Fruit fly (Drosophila melanogaster): ENCODE measurements around the gene CG33995.

The CG33995 gene

dm6 chr2L:5092992-5093695 is 50.1 kb downstream of the CG33995 start, which contains the start of gene Pgant5 (continued):
- TF ChIP-seq CG15514 (GFP tag; optimal IDR thresholded peaks at IDR 0.05) (peak; percentile 26), Hr39 (optimal IDR thresholded peaks at IDR 0.05) (no peak), CG1024 (GFP tag; IDR thresholded peaks at IDR 0.05) (no peak), sc (optimal IDR thresholded peaks at IDR 0.05) (no peak), sc (GFP tag; optimal IDR thresholded peaks at IDR 0.05) (no peak), CG1602 (GFP tag; optimal IDR thresholded peaks at IDR 0.05) (no peak), az2 (GFP tag; optimal IDR thresholded peaks at IDR 0.05) (no peak), CrebB (tag; optimal IDR thresholded peaks at IDR 0.05) (peak; percentile 19), Aef1 (GFP tag; IDR thresholded peaks at IDR 0.05) (no peak), twi (tag; optimal IDR thresholded peaks at IDR 0.05) (peak; percentile 66), CG12744 (GFP tag; optimal IDR thresholded peaks at IDR 0.05) (no peak), CG2875 (GFP tag; optimal IDR thresholded peaks at IDR 0.05) (no peak), Hr78 (GFP tag; optimal IDR thresholded peaks at IDR 0.05) (peak in 1 of 2 experiments; percentile 24), Bteb2 (GFP tag; optimal IDR thresholded peaks at IDR 0.05) (no peak), her (GFP tag; optimal IDR thresholded peaks at IDR 0.05) (no peak), pho (GFP tag; optimal IDR thresholded peaks at IDR 0.05) (peak; percentile 24), Tbp (GFP tag; optimal IDR thresholded peaks at IDR 0.05) (peak; percentile 26), Hsf (GFP tag; optimal IDR thresholded peaks at IDR 0.05) (no peak), MBD-R2 (GFP tag; IDR thresholded peaks at IDR 0.05) (peak; percentile 24; the same call in 1 of the 2 replicates), Oli (tag; optimal IDR thresholded peaks at IDR 0.05) (no peak), CG10959 (GFP tag; IDR thresholded peaks at IDR 0.05) (no peak), E2f2 (GFP tag; IDR thresholded peaks at IDR 0.05) (no peak), da (GFP tag; optimal IDR thresholded peaks at IDR 0.05) (no peak), br (optimal IDR thresholded peaks at IDR 0.05) (no peak), HLHmδ (GFP tag; optimal IDR thresholded peaks at IDR 0.05) (no peak), Ssrp (tag; optimal IDR thresholded peaks at IDR 0.05) (no peak), crp (GFP tag; optimal IDR thresholded peaks at IDR 0.05) (no peak), fd102C (GFP tag; optimal IDR thresholded peaks at IDR 0.05) (no peak), gt (GFP tag; IDR thresholded peaks at IDR 0.05) (no peak), GATAe (GFP tag; conservative IDR thresholded peaks at IDR 0.05) (no peak), chm (GFP tag; IDR thresholded peaks at IDR 0.05) (no peak; the same call in 1 of the 2 replicates), CG12155 (GFP tag; optimal IDR thresholded peaks at IDR 0.05) (no peak), fd96Cb (tag; optimal IDR thresholded peaks at IDR 0.05) (no peak), ken (GFP tag; IDR thresholded peaks at IDR 0.05) (no peak), CG31388 (GFP tag; optimal IDR thresholded peaks at IDR 0.05) (no peak), CG31365 (tag; optimal IDR thresholded peaks at IDR 0.05) (no peak), otp (GFP tag; IDR thresholded peaks at IDR 0.05) (no peak), luna (GFP tag; optimal IDR thresholded peaks at IDR 0.05) (no peak), CG1233 (GFP tag; optimal IDR thresholded peaks at IDR 0.05) (peak; percentile 18), CG33213 (GFP tag; optimal IDR thresholded peaks at IDR 0.05) (no peak), crol (GFP tag; IDR thresholded peaks at IDR 0.05) (peak; percentile 56), sens (GFP tag) (peak; percentile 80), HmgZ (tag; optimal IDR thresholded peaks at IDR 0.05) (peak; percentile 10), cwo (GFP tag; optimal IDR thresholded peaks at IDR 0.05) (peak; percentile 45), CG7271 (tag; optimal IDR thresholded peaks at IDR 0.05) (no peak), eve (GFP tag; optimal IDR thresholded peaks at IDR 0.05) (no peak), ara (GFP tag; IDR thresholded peaks at IDR 0.05) (peak; percentile 6; the same call in 1 of the 2 replicates), nau (GFP tag; optimal IDR thresholded peaks at IDR 0.05) (peak; percentile 38), ci (GFP tag; IDR thresholded peaks at IDR 0.05) (0 out of 3 replicates have a peak, but pooled peaks have one; percentile 19), Sry-β (GFP tag; optimal IDR thresholded peaks at IDR 0.05) (no peak), Deaf1 (tag; optimal IDR thresholded peaks at IDR 0.05) (peak; percentile 32)

Measured in whole organism, embryonic.